Worm (Caenorhabditis elegans) whole organism, L3 larva: ENCODE data around the gene rpl-2.

Experiments used
- R02D3.7 ChIP-seq: fragments of 150-350 bp; optimal IDR thresholded peaks from 2 replicates; lab custom pipeline; 2014; ENCODE audit warnings: missing biosample characterization, missing genetic modification characterization
- ZK546.5 ChIP-seq: sonication (generic microtip); optimal IDR thresholded peaks from 2 replicates; lab custom pipeline; 2017; ENCODE audit warnings: missing biosample characterization, missing genetic modification characterization
- aly-2 ChIP-seq: fragments of 150-350 bp; optimal IDR thresholded peaks from 2 replicates; lab custom pipeline; 2014; ENCODE audit warnings: missing biosample characterization, missing genetic modification characterization
- ama-1 ChIP-seq: fragments of 150-350 bp; optimal IDR thresholded peaks from 2 replicates; lab custom pipeline; 2018
- ceh-16 ChIP-seq: sonication (generic microtip); optimal IDR thresholded peaks from 2 replicates; lab custom pipeline; 2017; ENCODE audit warnings: missing biosample characterization, missing genetic modification characterization
- ceh-28 ChIP-seq: fragments of 150-350 bp; optimal IDR thresholded peaks from 2 replicates; lab custom pipeline; 2014; ENCODE audit warnings: missing biosample characterization, missing genetic modification reagents, missing genetic modification characterization
- ceh-82 ChIP-seq: fragments of 150-350 bp; optimal IDR thresholded peaks from 2 replicates; lab custom pipeline; 2014; ENCODE audit warnings: missing biosample characterization, missing genetic modification characterization
- ceh-9 ChIP-seq: sonication (generic microtip); optimal IDR thresholded peaks from 2 replicates; lab custom pipeline; 2018; ENCODE audit warnings: missing biosample characterization, missing genetic modification characterization
- daf-12 ChIP-seq: fragments of 150-350 bp; optimal IDR thresholded peaks from 2 replicates; lab custom pipeline; 2014; ENCODE audit warnings: missing biosample characterization, missing genetic modification reagents, missing genetic modification characterization
- egl-27 ChIP-seq: sonication (generic microtip); optimal IDR thresholded peaks from 4 replicates; lab custom pipeline; 2017; ENCODE audit warnings: missing biosample characterization, missing genetic modification reagents, missing genetic modification characterization
- elt-1 ChIP-seq: fragments of 150-350 bp; optimal IDR thresholded peaks from 2 replicates; lab custom pipeline; 2014; ENCODE audit warnings: missing biosample characterization, missing genetic modification characterization
- elt-2 ChIP-seq: sonication (generic microtip); optimal IDR thresholded peaks from 2 replicates; lab custom pipeline; 2016; ENCODE audit warnings: missing genetic modification reagents, mild to moderate bottlenecking, missing genetic modification characterization, missing compliant biosample characterization
- elt-3 ChIP-seq, 3 experiments: fragments of 150-350 bp in 1 of 3; sonication (generic microtip) in 2 of 3; optimal IDR thresholded peaks; 2 replicates in 2 of 3; 4 replicates in 1 of 3; lab custom pipeline; 2014 to 2017; ENCODE audit warnings: missing biosample characterization in 3 of 3, missing genetic modification characterization in 3 of 3
- eor-1 ChIP-seq, 2 experiments: fragments of 150-350 bp; optimal IDR thresholded peaks; 2 replicates each; lab custom pipeline; 2014 to 2018; ENCODE audit warnings: missing biosample characterization in 2 of 2, missing genetic modification characterization in 2 of 2
- fkh-10 ChIP-seq: sonication (generic microtip); optimal IDR thresholded peaks from 2 replicates; lab custom pipeline; 2017; ENCODE audit warnings: missing biosample characterization, missing genetic modification reagents, missing genetic modification characterization
- fkh-2 ChIP-seq: fragments of 150-350 bp; optimal IDR thresholded peaks from 2 replicates; lab custom pipeline; 2014; ENCODE audit warnings: missing biosample characterization, missing genetic modification reagents, missing genetic modification characterization
- fos-1 ChIP-seq: fragments of 150-350 bp; optimal IDR thresholded peaks from 2 replicates; lab custom pipeline; 2014; ENCODE audit warnings: missing biosample characterization, missing genetic modification characterization
- hmg-11 ChIP-seq: sonication (generic microtip); optimal IDR thresholded peaks from 2 replicates; lab custom pipeline; 2016; ENCODE audit warnings: missing genetic modification characterization, missing compliant biosample characterization
- jun-1 ChIP-seq: fragments of 150-350 bp; optimal IDR thresholded peaks from 2 replicates; lab custom pipeline; 2014; ENCODE audit warnings: missing biosample characterization, missing genetic modification reagents, missing genetic modification characterization
- lin-15B ChIP-seq: fragments of 150-350 bp; optimal IDR thresholded peaks from 2 replicates; lab custom pipeline; 2014; ENCODE audit warnings: missing biosample characterization, missing genetic modification characterization
- lin-39 ChIP-seq: fragments of 150-350 bp; optimal IDR thresholded peaks from 2 replicates; lab custom pipeline; 2018; ENCODE audit warnings: missing biosample characterization, missing genetic modification reagents, missing genetic modification characterization
- lsy-12 ChIP-seq: sonication (generic microtip); optimal IDR thresholded peaks from 2 replicates; lab custom pipeline; 2016; ENCODE audit warnings: mild to moderate bottlenecking, missing genetic modification characterization, missing compliant biosample characterization
- mdl-1 ChIP-seq: fragments of 150-350 bp; optimal IDR thresholded peaks from 2 replicates; lab custom pipeline; 2014; ENCODE audit warnings: missing biosample characterization, missing genetic modification characterization
- mml-1 ChIP-seq: fragments of 150-350 bp; sonication (generic microtip); optimal IDR thresholded peaks from 3 replicates; lab custom pipeline; 2014; ENCODE audit warnings: missing biosample characterization, missing genetic modification characterization
- nhr-23 ChIP-seq: fragments of 150-350 bp; optimal IDR thresholded peaks from 2 replicates; lab custom pipeline; 2014; ENCODE audit warnings: missing biosample characterization, missing genetic modification reagents, missing genetic modification characterization
- nhr-237 ChIP-seq: fragments of 150-350 bp; optimal IDR thresholded peaks from 2 replicates; lab custom pipeline; 2014; ENCODE audit warnings: missing biosample characterization, missing genetic modification characterization
- nhr-67 ChIP-seq: fragments of 150-350 bp; optimal IDR thresholded peaks from 2 replicates; lab custom pipeline; 2014; ENCODE audit warnings: missing biosample characterization, missing genetic modification characterization
- nhr-76 ChIP-seq: fragments of 150-350 bp; sonication (generic microtip); optimal IDR thresholded peaks from 5 replicates; lab custom pipeline; 2014; ENCODE audit warnings: missing biosample characterization, missing genetic modification characterization
- nhr-77 ChIP-seq: fragments of 150-350 bp; optimal IDR thresholded peaks from 2 replicates; lab custom pipeline; 2014; ENCODE audit warnings: missing biosample characterization, missing genetic modification characterization
- pha-4 ChIP-seq: fragments of 150-350 bp; optimal IDR thresholded peaks from 2 replicates; lab custom pipeline; 2014; ENCODE audit warnings: missing biosample characterization, missing genetic modification reagents, missing genetic modification characterization
- pqm-1 ChIP-seq: fragments of 150-350 bp; optimal IDR thresholded peaks from 2 replicates; lab custom pipeline; 2017; ENCODE audit warnings: missing biosample characterization, missing genetic modification characterization, inconsistent platforms
- sea-2 ChIP-seq: fragments of 150-350 bp; sonication (generic microtip); optimal IDR thresholded peaks from 4 replicates; lab custom pipeline; 2014; ENCODE audit warnings: missing biosample characterization, missing genetic modification reagents, missing genetic modification characterization
- snpc-4 ChIP-seq: fragments of 150-350 bp; optimal IDR thresholded peaks from 2 replicates; lab custom pipeline; 2014; ENCODE audit warnings: missing biosample characterization, missing genetic modification characterization
- unc-62 ChIP-seq: fragments of 150-350 bp; sonication (generic microtip); optimal IDR thresholded peaks from 4 replicates; lab custom pipeline; 2014; ENCODE audit warnings: missing biosample characterization, missing genetic modification reagents, missing genetic modification characterization
- zag-1 ChIP-seq: fragments of 150-350 bp; optimal IDR thresholded peaks from 2 replicates; lab custom pipeline; 2014; ENCODE audit warnings: missing biosample characterization, missing genetic modification characterization
- ztf-11 ChIP-seq: fragments of 150-350 bp; optimal IDR thresholded peaks from 2 replicates; lab custom pipeline; 2014; ENCODE audit warnings: missing biosample characterization, missing genetic modification characterization

Gene rpl-2

ce11 chrV:20457155-20457554 lies 22.3 kb upstream of the rpl-2 start:
- no peak for TF ChIP-seq egl-27 (tag; lab: Kevin White, UChicago)
- TF ChIP-seq snpc-4 (tag; lab: Kevin White, UChicago), result no peak
- no peak for TF ChIP-seq mdl-1 (tag; lab: Kevin White, UChicago)
- peak; percentile 39 for TF ChIP-seq hmg-11
- TF ChIP-seq ZK546.5 (tag; lab: Kevin White, UChicago), result no peak
- TF ChIP-seq elt-2 (tag; lab: Kevin White, UChicago), result no peak
- TF ChIP-seq aly-2, result no peak
- no peak for TF ChIP-seq fkh-10 (GFP tag; lab: Kevin White, UChicago)
- TF ChIP-seq lin-39 (tag; lab: Kevin White, UChicago), result peak; percentile 14
- no peak for TF ChIP-seq R02D3.7 (tag; lab: Kevin White, UChicago)
- no peak for TF ChIP-seq ceh-16
- no peak for TF ChIP-seq nhr-67
- TF ChIP-seq ceh-9, result no peak
- TF ChIP-seq elt-1 (tag; lab: Kevin White, UChicago), result no peak
- TF ChIP-seq eor-1 (tag; optimal IDR thresholded peaks at IDR 0.05; lab: Kevin White, UChicago), result no peak
- TF ChIP-seq, all 47 proteins: peak for 2

ce11 chrV:20460808-20461207 lies 18.7 kb upstream of the rpl-2 start, which contains the start of gene B0250.18:
B0250.18 (minus strand) TSS chrV:20460908.
- no peak for TF ChIP-seq elt-3 (tag; optimal IDR thresholded peaks at IDR 0.05; lab: Kevin White, UChicago)
- no peak for TF ChIP-seq ceh-28 (tag; lab: Kevin White, UChicago)
- TF ChIP-seq nhr-67, result no peak
- TF ChIP-seq lin-15B, result no peak
- TF ChIP-seq pha-4, result no peak
- no peak for TF ChIP-seq fkh-2
- no peak for TF ChIP-seq nhr-76 (tag; lab: Kevin White, UChicago)
- no peak for TF ChIP-seq ama-1
- TF ChIP-seq daf-12 (tag; lab: Kevin White, UChicago), result no peak
- no peak for TF ChIP-seq nhr-237 (tag; lab: Kevin White, UChicago)
- no peak for TF ChIP-seq elt-1 (tag; lab: Kevin White, UChicago)
- TF ChIP-seq ZK546.5 (tag; lab: Kevin White, UChicago), result no peak
- no peak for TF ChIP-seq elt-2 (tag; lab: Kevin White, UChicago)
- TF ChIP-seq lsy-12 (tag; lab: Kevin White, UChicago), result no peak
- no peak for TF ChIP-seq unc-62
- TF ChIP-seq nhr-77, result no peak
- no peak for TF ChIP-seq hmg-11
- no peak for TF ChIP-seq mdl-1 (tag; lab: Kevin White, UChicago)
- TF ChIP-seq ztf-11 (tag; lab: Kevin White, UChicago), result no peak
- no peak for TF ChIP-seq jun-1 (tag; lab: Kevin White, UChicago)

ce11 chrV:20464778-20465177 lies 14.7 kb upstream of the rpl-2 start:
- TF ChIP-seq aly-2 (no peak), hmg-11 (no peak), nhr-23 (tag; lab: Kevin White, UChicago) (no peak), zag-1 (tag; lab: Kevin White, UChicago) (no peak), daf-12 (tag; lab: Kevin White, UChicago) (no peak), fos-1 (tag; lab: Kevin White, UChicago) (no peak), mml-1 (tag; lab: Kevin White, UChicago) (no peak), elt-3 (tag; optimal IDR thresholded peaks at IDR 0.05; lab: Kevin White, UChicago) (no peak), ceh-82 (tag; lab: Kevin White, UChicago) (no peak), lsy-12 (tag; lab: Kevin White, UChicago) (no peak), nhr-76 (tag; lab: Kevin White, UChicago) (no peak), sea-2 (no peak), fkh-2 (no peak), egl-27 (tag; lab: Kevin White, UChicago) (no peak), ceh-28 (tag; lab: Kevin White, UChicago) (no peak), jun-1 (tag; lab: Kevin White, UChicago) (no peak), elt-1 (tag; lab: Kevin White, UChicago) (no peak), ceh-16 (no peak), pha-4 (no peak)

ce11 chrV:20470385-20470784 lies 9.1 kb upstream of the rpl-2 start, which contains the start of gene B0250.8:
B0250.8 (minus strand) TSS chrV:20470485.
- no peak for TF ChIP-seq hmg-11

ce11 chrV:20475029-20475428 lies 4.5 kb upstream of the rpl-2 start:
- no peak for TF ChIP-seq ceh-82 (tag; lab: Kevin White, UChicago)
- no peak for TF ChIP-seq daf-12 (tag; lab: Kevin White, UChicago)
- TF ChIP-seq pqm-1 (tag; lab: Kevin White, UChicago), result no peak
